Worm (Caenorhabditis elegans) whole organism, late embryonic: ENCODE measurements around the gene AH6.3.

Experiments used
- F13H6.1 ChIP-seq: sonication (generic microtip); optimal IDR thresholded peaks from 2 replicates; lab custom pipeline; 2016; ENCODE audit warnings: missing genetic modification characterization, missing compliant biosample characterization
- K02D7.2 ChIP-seq: sonication (generic microtip); optimal IDR thresholded peaks from 2 replicates; lab custom pipeline; 2017; ENCODE audit warnings: mild to moderate bottlenecking, missing genetic modification characterization, missing compliant biosample characterization
- K09A11.1 ChIP-seq: sonication (generic microtip); optimal IDR thresholded peaks from 2 replicates; lab custom pipeline; 2017; ENCODE audit warnings: antibody characterized with exemption, mild to moderate bottlenecking, missing genetic modification characterization, missing compliant biosample characterization; ENCODE audit not compliant: insufficient read depth
- ahr-1 ChIP-seq: sonication (generic microtip); optimal IDR thresholded peaks from 2 replicates; lab custom pipeline; 2016; ENCODE audit warnings: missing genetic modification characterization, missing compliant biosample characterization
- ceh-30 ChIP-seq: fragments of 150-350 bp; optimal IDR thresholded peaks from 2 replicates; lab custom pipeline; 2014; ENCODE audit warnings: missing biosample characterization, missing genetic modification characterization
- ceh-6 ChIP-seq: fragments of 200-800 bp; sonication (Bioruptor generic); optimal IDR thresholded peaks from 2 replicates; lab custom pipeline; 2018; ENCODE audit warnings: mild to moderate bottlenecking, missing genetic modification characterization, missing compliant biosample characterization
- che-1 ChIP-seq: sonication (generic microtip); optimal IDR thresholded peaks from 2 replicates; lab custom pipeline; 2016; ENCODE audit warnings: mild to moderate bottlenecking, missing genetic modification characterization, missing compliant biosample characterization
- elt-2 ChIP-seq: sonication (generic microtip); optimal IDR thresholded peaks from 2 replicates; lab custom pipeline; 2016; ENCODE audit warnings: missing genetic modification reagents, missing genetic modification characterization, missing compliant biosample characterization
- elt-4 ChIP-seq: sonication (generic microtip); optimal IDR thresholded peaks from 2 replicates; lab custom pipeline; 2016; ENCODE audit warnings: missing genetic modification characterization, missing compliant biosample characterization
- eyg-1 ChIP-seq: sonication (generic microtip); optimal IDR thresholded peaks from 2 replicates; lab custom pipeline; 2016; ENCODE audit warnings: missing genotype, missing genetic modification characterization, missing compliant biosample characterization
- hlh-30 ChIP-seq: sonication (generic microtip); optimal IDR thresholded peaks from 2 replicates; lab custom pipeline; 2017; ENCODE audit warnings: antibody characterized with exemption, missing genetic modification characterization, missing compliant biosample characterization; ENCODE audit not compliant: insufficient read depth
- hlh-8 ChIP-seq: sonication (generic microtip); optimal IDR thresholded peaks from 2 replicates; lab custom pipeline; 2016; ENCODE audit warnings: missing genotype, missing genetic modification characterization, missing compliant biosample characterization
- lim-6 ChIP-seq: sonication (generic microtip); optimal IDR thresholded peaks from 2 replicates; lab custom pipeline; 2016; ENCODE audit warnings: missing genetic modification characterization, missing compliant biosample characterization
- lin-11 ChIP-seq: fragments of 200-800 bp; sonication (Bioruptor generic); optimal IDR thresholded peaks from 2 replicates; lab custom pipeline; 2018; ENCODE audit warnings: mild to moderate bottlenecking, missing genetic modification characterization, missing compliant biosample characterization
- madf-2 ChIP-seq: sonication (generic microtip); optimal IDR thresholded peaks from 2 replicates; lab custom pipeline; 2017; ENCODE audit warnings: missing genetic modification characterization, missing compliant biosample characterization
- nhr-11 ChIP-seq: fragments of 150-350 bp; optimal IDR thresholded peaks from 2 replicates; lab custom pipeline; 2014; ENCODE audit warnings: missing biosample characterization, missing genetic modification characterization
- pat-9 ChIP-seq: fragments of 200-800 bp; sonication (Bioruptor generic); optimal IDR thresholded peaks from 2 replicates; lab custom pipeline; 2018; ENCODE audit warnings: mild to moderate bottlenecking, missing genetic modification characterization, moderate library complexity, missing compliant biosample characterization
- pax-1 ChIP-seq: fragments of 150-350 bp; optimal IDR thresholded peaks from 2 replicates; lab custom pipeline; 2014; ENCODE audit warnings: missing biosample characterization, missing genetic modification characterization
- pha-4 ChIP-seq: fragments of 150-350 bp; optimal IDR thresholded peaks from 2 replicates; lab custom pipeline; 2018; ENCODE audit warnings: missing biosample characterization, missing genetic modification reagents, missing genetic modification characterization
- pqm-1 ChIP-seq: sonication (generic microtip); optimal IDR thresholded peaks from 2 replicates; lab custom pipeline; 2016; ENCODE audit warnings: missing genetic modification characterization, missing compliant biosample characterization
- ref-2 ChIP-seq: sonication (generic microtip); optimal IDR thresholded peaks from 2 replicates; lab custom pipeline; 2016; ENCODE audit warnings: missing genetic modification characterization, missing compliant biosample characterization
- rnt-1 ChIP-seq: sonication (generic microtip); optimal IDR thresholded peaks from 2 replicates; lab custom pipeline; 2016; ENCODE audit warnings: missing genetic modification characterization, missing compliant biosample characterization
- sdc-2 ChIP-seq: sonication (generic microtip); optimal IDR thresholded peaks from 2 replicates; lab custom pipeline; 2016; ENCODE audit warnings: missing genotype, missing genetic modification characterization, missing compliant biosample characterization
- sox-2 ChIP-seq: fragments of 200-800 bp; sonication (Bioruptor generic); IDR thresholded peaks from 2 replicates; pipeline ENCODE4 v1.3.6; 2022; ENCODE audit warnings: missing genetic modification reagents, missing genetic modification characterization, missing compliant biosample characterization
- sox-4 ChIP-seq: sonication (generic microtip); optimal IDR thresholded peaks from 2 replicates; lab custom pipeline; 2017; ENCODE audit warnings: mild to moderate bottlenecking, missing genetic modification characterization, inconsistent platforms, missing compliant biosample characterization
- ttx-3 ChIP-seq: sonication (generic microtip); optimal IDR thresholded peaks from 2 replicates; lab custom pipeline; 2016; ENCODE audit warnings: missing genetic modification reagents, missing genetic modification characterization, missing compliant biosample characterization
- unc-3 ChIP-seq, 2 experiments: fragments of 200-800 bp in 1 of 2; sonication (Bioruptor generic) in 1 of 2; sonication (generic microtip) in 1 of 2; conservative IDR thresholded peaks in 1 of 2; optimal IDR thresholded peaks in 1 of 2; 2 replicates each; pipeline versions ENCODE4 v1.3.6 to Lab custom; 2016 to 2022; ENCODE audit warnings: missing compliant biosample characterization in 2 of 2, missing genetic modification characterization in 2 of 2, missing genetic modification reagents in 1 of 2
- unc-42 ChIP-seq: sonication (generic microtip); optimal IDR thresholded peaks from 2 replicates; lab custom pipeline; 2016; ENCODE audit warnings: missing genotype, missing genetic modification characterization, missing compliant biosample characterization
- unc-55 ChIP-seq: sonication (generic microtip); optimal IDR thresholded peaks from 2 replicates; lab custom pipeline; 2017; ENCODE audit warnings: missing biosample characterization, missing genetic modification reagents, missing genetic modification characterization
- zip-5 ChIP-seq: sonication (generic microtip); optimal IDR thresholded peaks from 2 replicates; lab custom pipeline; 2016; ENCODE audit warnings: missing genetic modification characterization, missing compliant biosample characterization
- ztf-16 ChIP-seq: sonication (generic microtip); optimal IDR thresholded peaks from 2 replicates; lab custom pipeline; 2017; ENCODE audit warnings: missing genetic modification characterization, missing compliant biosample characterization

AH6.3 gene

ce11 chrII:9521570-9521969 is 2.7 kb downstream of the AH6.3 start, which contains the start of gene sra-1 (continued):
- TF ChIP-seq hlh-30 (tag; lab: Kevin White, UChicago) = no peak
- TF ChIP-seq sox-4 (tag; lab: Kevin White, UChicago) = no peak
- TF ChIP-seq, all 69 proteins: peak for 0

- TF ChIP-seq pha-4 (tag; lab: Kevin White, UChicago) (no peak), K02D7.2 (no peak), unc-42 (tag; lab: Kevin White, UChicago) (no peak), unc-55 (no peak), che-1 (tag; lab: Kevin White, UChicago) (no peak), lim-6 (tag; lab: Kevin White, UChicago) (no peak), nhr-11 (tag; lab: Kevin White, UChicago) (no peak)
Observed at ce11 chrII:9522986-9523385, 4.1 kb downstream of the AH6.3 start, which contains the start of gene AH6.17. Gene AH6.17 (plus strand): TSS chrII:9523170.

ce11 chrII:9523539-9524224 is 4.8 kb downstream of the AH6.3 start, which contains the start of gene mex-6:
Gene mex-6 (plus strand): TSS chrII:9524174.
- TF ChIP-seq elt-2 = no peak
- TF ChIP-seq madf-2 (tag; lab: Kevin White, UChicago) = no peak
- no peak for TF ChIP-seq che-1 (tag; lab: Kevin White, UChicago)
- TF ChIP-seq elt-4 (tag; lab: Kevin White, UChicago) = no peak
- no peak for TF ChIP-seq nhr-11 (tag; lab: Kevin White, UChicago)

ce11 chrII:9528480-9528879 is 9.6 kb downstream of the AH6.3 start, which contains the start of gene sra-2:
Gene sra-2 (plus strand): TSS chrII:9528780.
- TF ChIP-seq rnt-1 (tag; lab: Kevin White, UChicago) = no peak

- TF ChIP-seq zip-5 = no peak
- TF ChIP-seq ztf-16 = no peak
- TF ChIP-seq, all 69 proteins: peak for 0
Observed at ce11 chrII:9532011-9532410, 13.2 kb downstream of the AH6.3 start, which contains the start of gene sra-9. Gene sra-9 (plus strand): TSS chrII:9532311.

ce11 chrII:9537429-9537828 is 18.6 kb downstream of the AH6.3 start, which contains the start of gene sra-8:
Gene sra-8 (plus strand): TSS chrII:9537729.
- TF ChIP-seq unc-3 (GFP tag; conservative IDR thresholded peaks at IDR 0.05; lab: Robert Waterston, UW) = no peak
- TF ChIP-seq unc-3 (tag; optimal IDR thresholded peaks at IDR 0.05; lab: Kevin White, UChicago) = no peak
- no peak for TF ChIP-seq elt-2
- TF ChIP-seq sdc-2 (tag; lab: Kevin White, UChicago) = no peak
- TF ChIP-seq elt-4 (tag; lab: Kevin White, UChicago) = no peak
- no peak for TF ChIP-seq zip-5
- TF ChIP-seq hlh-8 (tag; lab: Kevin White, UChicago) = no peak
- TF ChIP-seq ref-2 = no peak
- TF ChIP-seq K09A11.1 (tag; lab: Kevin White, UChicago) = no peak
- TF ChIP-seq F13H6.1 (tag; lab: Kevin White, UChicago) = no peak
- TF ChIP-seq ceh-6 (GFP tag; lab: Kevin White, UChicago) = no peak
- no peak for TF ChIP-seq ttx-3 (tag; lab: Kevin White, UChicago)
- TF ChIP-seq pax-1 (tag; lab: Kevin White, UChicago) = no peak
- no peak for TF ChIP-seq eyg-1 (tag; lab: Kevin White, UChicago)
- no peak for TF ChIP-seq sox-2 (GFP tag; lab: Robert Waterston, UW)
- no peak for TF ChIP-seq lin-11
- no peak for TF ChIP-seq pqm-1 (tag; lab: Kevin White, UChicago)
- TF ChIP-seq ceh-30 (tag; lab: Kevin White, UChicago) = no peak
- TF ChIP-seq ahr-1 = no peak
- no peak for TF ChIP-seq pat-9
